Worm (Caenorhabditis elegans) whole organism, young adult: ENCODE data around the gene H04M03.3.

ENCODE experiments used
- B0019.2 ChIP-seq: fragments of 200-800 bp; sonication (Bioruptor generic); conservative IDR thresholded peaks from 2 replicates; pipeline ENCODE4 v1.3.6; 2022; ENCODE audit warnings: missing genetic modification reagents, missing genetic modification characterization, missing compliant biosample characterization
- B0035.1 ChIP-seq: sonication (generic microtip); optimal IDR thresholded peaks from 2 replicates; lab custom pipeline; 2016; ENCODE audit warnings: missing genetic modification characterization, mild to moderate bottlenecking, missing compliant biosample characterization, missing genotype, missing genetic modification reagents
- B0261.1 ChIP-seq: sonication (generic microtip); optimal IDR thresholded peaks from 2 replicates; lab custom pipeline; 2016; ENCODE audit warnings: mild to moderate bottlenecking, missing genetic modification characterization, moderate library complexity, missing compliant biosample characterization
- C06A6.2 ChIP-seq: fragments of 200-800 bp; sonication (Bioruptor generic); conservative IDR thresholded peaks from 2 replicates; pipeline ENCODE4 v1.3.6; 2022; ENCODE audit warnings: missing genetic modification characterization, missing compliant biosample characterization
- C17E4.6 ChIP-seq: fragments of 200-800 bp; sonication (Bioruptor generic); IDR thresholded peaks from 2 replicates; pipeline ENCODE4 v1.3.6; 2022; ENCODE audit warnings: missing genetic modification reagents, missing genetic modification characterization, missing compliant biosample characterization
- D2030.7 ChIP-seq: fragments of 200-800 bp; sonication (Bioruptor generic); IDR thresholded peaks from 2 replicates; pipeline ENCODE4 v1.3.6; 2022; ENCODE audit warnings: missing genetic modification reagents, missing genetic modification characterization, missing compliant biosample characterization
- F23B12.7 ChIP-seq: sonication (generic microtip); optimal IDR thresholded peaks from 2 replicates; lab custom pipeline; 2017; ENCODE audit warnings: missing genetic modification characterization, mild to moderate bottlenecking, missing compliant biosample characterization, antibody characterized with exemption, moderate library complexity; ENCODE audit not compliant: insufficient read depth
- F39B2.1 ChIP-seq: fragments of 200-800 bp; sonication (Bioruptor generic); IDR thresholded peaks from 2 replicates; pipeline ENCODE4 v1.3.6; 2022; ENCODE audit warnings: missing genetic modification reagents, missing genetic modification characterization, missing compliant biosample characterization
- F52B5.7 ChIP-seq: sonication (generic microtip); optimal IDR thresholded peaks from 2 replicates; lab custom pipeline; 2016; ENCODE audit warnings: mild to moderate bottlenecking, missing genetic modification characterization, missing compliant biosample characterization
- K11D2.4 ChIP-seq: fragments of 200-800 bp; sonication (Bioruptor generic); IDR thresholded peaks from 2 replicates; pipeline ENCODE4 v1.3.6; 2022; ENCODE audit warnings: missing genetic modification reagents, missing genetic modification characterization, missing compliant biosample characterization
- Y53G8AR.9 ChIP-seq: fragments of 200-800 bp; sonication (Bioruptor generic); conservative IDR thresholded peaks from 2 replicates; pipeline ENCODE4 v1.3.6; 2022; ENCODE audit warnings: missing genetic modification reagents, missing genetic modification characterization, missing compliant biosample characterization
- akir-1 ChIP-seq: fragments of 200-800 bp; sonication (Bioruptor generic); optimal IDR thresholded peaks from 2 replicates; lab custom pipeline; 2018; ENCODE audit warnings: mild to moderate bottlenecking, missing genetic modification characterization, moderate library complexity, missing compliant biosample characterization
- aptf-2 ChIP-seq: fragments of 200-800 bp; sonication (Bioruptor generic); conservative IDR thresholded peaks from 2 replicates; pipeline ENCODE4 v1.3.6; 2022; ENCODE audit warnings: missing genetic modification reagents, missing genetic modification characterization, missing compliant biosample characterization
- athp-1 ChIP-seq: sonication (generic microtip); optimal IDR thresholded peaks from 2 replicates; lab custom pipeline; 2017; ENCODE audit warnings: mild to moderate bottlenecking, missing genetic modification characterization, missing compliant biosample characterization
- attf-5 ChIP-seq: fragments of 200-800 bp; sonication (Bioruptor generic); optimal IDR thresholded peaks from 2 replicates; lab custom pipeline; 2018; ENCODE audit warnings: mild to moderate bottlenecking, missing genetic modification characterization, missing compliant biosample characterization
- bed-1 ChIP-seq: fragments of 200-800 bp; sonication (Bioruptor generic); IDR thresholded peaks from 2 replicates; pipeline ENCODE4 v1.3.6; 2022; ENCODE audit warnings: missing genetic modification reagents, missing genetic modification characterization, missing compliant biosample characterization
- bed-2 ChIP-seq: fragments of 200-800 bp; sonication (Bioruptor generic); IDR thresholded peaks from 2 replicates; pipeline ENCODE4 v1.3.6; 2022; ENCODE audit warnings: missing genetic modification reagents, missing genetic modification characterization, missing compliant biosample characterization
- ccch-3 ChIP-seq: fragments of 200-800 bp; sonication (Bioruptor generic); optimal IDR thresholded peaks from 2 replicates; lab custom pipeline; 2018; ENCODE audit warnings: mild to moderate bottlenecking, missing genetic modification characterization, missing compliant biosample characterization
- ceh-58 ChIP-seq: fragments of 200-800 bp; sonication (Bioruptor generic); IDR thresholded peaks from 2 replicates; pipeline ENCODE4 v1.3.6; 2022; ENCODE audit warnings: missing genetic modification characterization, missing compliant biosample characterization
- ceh-91 ChIP-seq: fragments of 200-800 bp; sonication (Bioruptor generic); IDR thresholded peaks from 2 replicates; pipeline ENCODE4 v1.3.6; 2022; ENCODE audit warnings: missing genetic modification reagents, missing genetic modification characterization, missing compliant biosample characterization
- him-1 ChIP-seq: sonication (generic microtip); optimal IDR thresholded peaks from 2 replicates; lab custom pipeline; 2016; ENCODE audit warnings: missing genotype, missing genetic modification reagents, missing genetic modification characterization, missing compliant biosample characterization
- lin-26 ChIP-seq: fragments of 200-800 bp; sonication (Bioruptor generic); IDR thresholded peaks from 2 replicates; pipeline ENCODE4 v1.3.6; 2022; ENCODE audit warnings: missing genetic modification reagents, missing genetic modification characterization, missing compliant biosample characterization
- madf-10 ChIP-seq: sonication (generic microtip); optimal IDR thresholded peaks from 2 replicates; lab custom pipeline; 2016; ENCODE audit warnings: mild to moderate bottlenecking, missing genetic modification characterization, missing compliant biosample characterization
- madf-6 ChIP-seq: fragments of 200-800 bp; sonication (Bioruptor generic); IDR thresholded peaks from 2 replicates; pipeline ENCODE4 v1.3.6; 2022; ENCODE audit warnings: missing genetic modification reagents, missing genetic modification characterization, missing compliant biosample characterization
- mxl-1 ChIP-seq: sonication (generic microtip); optimal IDR thresholded peaks from 2 replicates; lab custom pipeline; 2016; ENCODE audit warnings: missing genetic modification characterization, missing compliant biosample characterization
- nhr-27 ChIP-seq: fragments of 200-800 bp; sonication (Bioruptor generic); optimal IDR thresholded peaks from 2 replicates; lab custom pipeline; 2018; ENCODE audit warnings: mild to moderate bottlenecking, missing genetic modification characterization, moderate library complexity, missing compliant biosample characterization
- nhr-80 ChIP-seq: sonication (generic microtip); optimal IDR thresholded peaks from 2 replicates; lab custom pipeline; 2016; ENCODE audit warnings: missing genetic modification characterization, missing compliant biosample characterization
- nhr-90 ChIP-seq: sonication (generic microtip); optimal IDR thresholded peaks from 2 replicates; lab custom pipeline; 2016; ENCODE audit warnings: missing genotype, mild to moderate bottlenecking, missing genetic modification characterization, missing compliant biosample characterization
- rec-8 ChIP-seq, 2 experiments: sonication (generic microtip); optimal IDR thresholded peaks; 2 replicates each; lab custom pipeline; 2016; ENCODE audit warnings: mild to moderate bottlenecking in 2 of 2, missing genetic modification characterization in 2 of 2, missing genetic modification reagents in 2 of 2, missing genotype in 2 of 2, missing biosample characterization in 1 of 2, missing compliant biosample characterization in 1 of 2, moderate library complexity in 1 of 2
- sea-2 ChIP-seq: fragments of 200-800 bp; sonication (Bioruptor generic); IDR thresholded peaks from 2 replicates; pipeline ENCODE4 v1.3.6; 2022; ENCODE audit warnings: missing genetic modification characterization, missing compliant biosample characterization
- snpc-3.4 ChIP-seq: sonication (generic microtip); optimal IDR thresholded peaks from 2 replicates; lab custom pipeline; 2017; ENCODE audit warnings: missing genetic modification characterization, mild to moderate bottlenecking, missing compliant biosample characterization, antibody characterized with exemption, moderate library complexity, missing genotype, missing genetic modification reagents
- snpc-4 ChIP-seq, 5 experiments: fragments of 150-350 bp in 1 of 5; sonication (generic microtip) in 4 of 5; optimal IDR thresholded peaks; 2 replicates each; lab custom pipeline; 2014 to 2018; ENCODE audit warnings: missing genetic modification characterization in 5 of 5, missing biosample characterization in 3 of 5, antibody characterized with exemption in 2 of 5, mild to moderate bottlenecking in 2 of 5, missing compliant biosample characterization in 2 of 5, missing genotype in 2 of 5, moderate library complexity in 2 of 5, missing genetic modification reagents in 1 of 5
- unc-62 ChIP-seq: fragments of 150-350 bp; optimal IDR thresholded peaks from 2 replicates; lab custom pipeline; 2014; ENCODE audit warnings: missing biosample characterization, missing genetic modification reagents, missing genetic modification characterization
- xnd-1 ChIP-seq: sonication (generic microtip); optimal IDR thresholded peaks from 2 replicates; lab custom pipeline; 2016; ENCODE audit warnings: missing genotype, missing genetic modification reagents, missing genetic modification characterization, missing compliant biosample characterization
- ztf-22 ChIP-seq: fragments of 200-800 bp; sonication (Bioruptor generic); optimal IDR thresholded peaks from 2 replicates; lab custom pipeline; 2018; ENCODE audit warnings: mild to moderate bottlenecking, missing genetic modification characterization, moderate library complexity, missing compliant biosample characterization
- ztf-26 ChIP-seq: sonication (generic microtip); optimal IDR thresholded peaks from 2 replicates; lab custom pipeline; 2017; ENCODE audit warnings: missing genetic modification characterization, missing compliant biosample characterization
- ztf-28 ChIP-seq: fragments of 200-800 bp; sonication (Bioruptor generic); IDR thresholded peaks from 2 replicates; pipeline ENCODE4 v1.3.6; 2022; ENCODE audit warnings: missing genetic modification reagents, missing genetic modification characterization, missing compliant biosample characterization

The H04M03.3 gene

ce11 chrIV:5869354-5869753 lies 22.0 kb upstream of the H04M03.3 start:
- no peak for TF ChIP-seq snpc-4 (GFP tag; optimal IDR thresholded peaks at IDR 0.05; lab: Kevin White, UChicago)
- no peak for TF ChIP-seq snpc-4 (tag; optimal IDR thresholded peaks at IDR 0.05; lab: Kevin White, UChicago)
- TF ChIP-seq bed-2 (GFP tag; lab: Robert Waterston, UW), result no peak
- no peak for TF ChIP-seq ztf-28
- no peak for TF ChIP-seq athp-1 (tag; lab: Kevin White, UChicago)
- TF ChIP-seq nhr-27 (tag; lab: Kevin White, UChicago), result no peak
- TF ChIP-seq madf-10 (tag; lab: Kevin White, UChicago), result no peak
- TF ChIP-seq ceh-58, result no peak
- TF ChIP-seq F23B12.7 (tag; lab: Kevin White, UChicago), result no peak
- no peak for TF ChIP-seq K11D2.4 (GFP tag; lab: Robert Waterston, UW)
- TF ChIP-seq xnd-1 (tag; lab: Kevin White, UChicago), result no peak
- TF ChIP-seq D2030.7 (GFP tag; lab: Robert Waterston, UW), result no peak
- TF ChIP-seq ztf-26 (tag; lab: Kevin White, UChicago), result no peak
- no peak for TF ChIP-seq him-1

ce11 chrIV:5870072-5870471 lies 21.3 kb upstream of the H04M03.3 start, which contains the start of gene srv-17:
TSS of gene srv-17 (minus strand) at chrIV:5870172.
- TF ChIP-seq C06A6.2 (no peak), nhr-90 (tag; lab: Kevin White, UChicago) (no peak), ztf-22 (GFP tag; lab: Kevin White, UChicago) (no peak), ztf-28 (no peak), bed-1 (GFP tag; lab: Robert Waterston, UW) (no peak), mxl-1 (no peak), attf-5 (GFP tag; lab: Kevin White, UChicago) (no peak), nhr-80 (no peak), F39B2.1 (no peak), sea-2 (GFP tag; lab: Robert Waterston, UW) (no peak), aptf-2 (GFP tag; lab: Robert Waterston, UW) (no peak), B0019.2 (no peak), ccch-3 (GFP tag; lab: Kevin White, UChicago) (no peak), C17E4.6 (GFP tag; lab: Robert Waterston, UW) (no peak), Y53G8AR.9 (GFP tag; lab: Robert Waterston, UW) (no peak)

ce11 chrIV:5873825-5874224 lies 17.5 kb upstream of the H04M03.3 start, which contains the start of gene srv-19:
TSS of gene srv-19 (minus strand) at chrIV:5873925.
- TF ChIP-seq ceh-91 (GFP tag; lab: Robert Waterston, UW) (no peak), lin-26 (no peak), akir-1 (GFP tag; lab: Kevin White, UChicago) (no peak), snpc-3.4 (tag; lab: Kevin White, UChicago) (no peak), madf-6 (GFP tag; lab: Robert Waterston, UW) (no peak), attf-5 (GFP tag; lab: Kevin White, UChicago) (no peak), unc-62 (no peak)

- no peak for TF ChIP-seq B0261.1 (tag; lab: Kevin White, UChicago)
- no peak for TF ChIP-seq rec-8 (tag; optimal IDR thresholded peaks at IDR 0.05; lab: Kevin White, UChicago)
- TF ChIP-seq snpc-3.4 (tag; lab: Kevin White, UChicago), result no peak
- TF ChIP-seq F52B5.7 (tag; lab: Kevin White, UChicago), result no peak
- TF ChIP-seq B0035.1 (tag; lab: Kevin White, UChicago), result no peak
Measured at ce11 chrIV:5877246-5877645, 14.1 kb upstream of the H04M03.3 start, which contains the start of gene srv-21. TSS of gene srv-21 (minus strand) at chrIV:5877346.
